Worm (Caenorhabditis elegans) whole organism, late embryonic: ENCODE results near the gene clh-5.

Experiments used
- ceh-30 ChIP-seq: fragments of 150-350 bp; optimal IDR thresholded peaks from 2 replicates; lab custom pipeline; 2014; ENCODE audit warnings: missing biosample characterization, missing genetic modification characterization
- ceh-6 ChIP-seq: fragments of 200-800 bp; sonication (Bioruptor generic); optimal IDR thresholded peaks from 2 replicates; lab custom pipeline; 2018; ENCODE audit warnings: mild to moderate bottlenecking, missing genetic modification characterization, missing compliant biosample characterization
- elt-2 ChIP-seq: sonication (generic microtip); optimal IDR thresholded peaks from 2 replicates; lab custom pipeline; 2016; ENCODE audit warnings: missing genetic modification reagents, missing genetic modification characterization, missing compliant biosample characterization
- fkh-10 ChIP-seq: fragments of 150-350 bp; optimal IDR thresholded peaks from 2 replicates; lab custom pipeline; 2014; ENCODE audit warnings: missing biosample characterization, missing genetic modification reagents, missing genetic modification characterization
- nfya-1 ChIP-seq: sonication (generic microtip); optimal IDR thresholded peaks from 2 replicates; lab custom pipeline; 2017; ENCODE audit warnings: missing genetic modification characterization, mild to moderate bottlenecking, missing compliant biosample characterization, antibody characterized with exemption, moderate library complexity
- npax-4 ChIP-seq: sonication (generic microtip); optimal IDR thresholded peaks from 2 replicates; lab custom pipeline; 2016; ENCODE audit warnings: missing genetic modification characterization, missing compliant biosample characterization
- odd-2 ChIP-seq: sonication (generic microtip); optimal IDR thresholded peaks from 2 replicates; lab custom pipeline; 2017; ENCODE audit warnings: antibody characterized with exemption, mild to moderate bottlenecking, missing genetic modification characterization, missing compliant biosample characterization
- pqm-1 ChIP-seq: sonication (generic microtip); optimal IDR thresholded peaks from 2 replicates; lab custom pipeline; 2016; ENCODE audit warnings: missing genetic modification characterization, missing compliant biosample characterization
- unc-86 ChIP-seq: sonication (generic microtip); optimal IDR thresholded peaks from 2 replicates; lab custom pipeline; 2016; ENCODE audit warnings: missing genetic modification characterization, missing compliant biosample characterization
- zip-5 ChIP-seq: sonication (generic microtip); optimal IDR thresholded peaks from 2 replicates; lab custom pipeline; 2016; ENCODE audit warnings: missing genetic modification characterization, missing compliant biosample characterization
- ztf-16 ChIP-seq: sonication (generic microtip); optimal IDR thresholded peaks from 2 replicates; lab custom pipeline; 2017; ENCODE audit warnings: missing genetic modification characterization, missing compliant biosample characterization

- TF ChIP-seq nfya-1 (tag; lab: Kevin White, UChicago) (no peak), unc-86 (tag; lab: Kevin White, UChicago) (no peak), zip-5 (tag; lab: Kevin White, UChicago) (no peak), odd-2 (tag; lab: Kevin White, UChicago) (no peak), npax-4 (no peak), ztf-16 (tag; lab: Kevin White, UChicago) (no peak), elt-2 (no peak), fkh-10 (GFP tag; lab: Kevin White, UChicago) (no peak), ceh-30 (tag; lab: Kevin White, UChicago) (no peak), ceh-6 (no peak), pqm-1 (tag; lab: Kevin White, UChicago) (no peak)
Measured at ce11 chrII:9061099-9061498, 37.3 kb downstream of the clh-5 start, which contains the start of gene T24B8.3.
